Fruit fly (Drosophila melanogaster) whole organism, embryonic: Measurements from ENCODE around the gene Svil.

Experiments
- Ada2b ChIP-seq: fragments of 200-800 bp; sonication (Bioruptor generic); IDR thresholded peaks from 2 replicates; pipeline ENCODE4 v1.3.6; 2022; ENCODE audit warnings: missing biosample characterization, missing genetic modification characterization
- Aef1 ChIP-seq: fragments of 200-800 bp; sonication (Bioruptor generic); IDR thresholded peaks from 3 replicates; pipeline ENCODE4 v1.3.6; 2022; ENCODE audit warnings: missing biosample characterization, missing genetic modification characterization
- Atf-2 ChIP-seq: fragments of 200-800 bp; sonication (Bioruptor generic); optimal IDR thresholded peaks from 2 replicates; lab custom pipeline; 2016; ENCODE audit warnings: missing biosample characterization, missing genetic modification characterization
- CG12155 ChIP-seq: fragments of 200-800 bp; sonication (Bioruptor generic); optimal IDR thresholded peaks from 3 replicates; lab custom pipeline; 2016; ENCODE audit warnings: missing biosample characterization, missing genetic modification characterization
- CG12769 ChIP-seq: fragments of 200-800 bp; sonication (Bioruptor generic); optimal IDR thresholded peaks from 2 replicates; lab custom pipeline; 2019; ENCODE audit warnings: missing biosample characterization, mild to moderate bottlenecking, missing genetic modification characterization, moderate library complexity
- CG1529 ChIP-seq: fragments of 200-800 bp; sonication (Bioruptor generic); optimal IDR thresholded peaks from 3 replicates; lab custom pipeline; 2018; ENCODE audit warnings: missing biosample characterization, missing genetic modification characterization
- CG15514 ChIP-seq: fragments of 200-800 bp; sonication (Bioruptor generic); optimal IDR thresholded peaks from 3 replicates; lab custom pipeline; 2017; ENCODE audit warnings: missing biosample characterization, missing genetic modification characterization, mild to moderate bottlenecking, moderate library complexity, missing genetic modification reagents
- CG16815 ChIP-seq: fragments of 200-800 bp; sonication (Bioruptor generic); optimal IDR thresholded peaks from 3 replicates; lab custom pipeline; 2017; ENCODE audit warnings: missing biosample characterization, mild to moderate bottlenecking, missing genetic modification characterization
- CG17829 ChIP-seq: fragments of 200-800 bp; optimal IDR thresholded peaks from 2 replicates; lab custom pipeline; 2019; ENCODE audit warnings: missing biosample characterization, mild to moderate bottlenecking, missing genetic modification characterization, moderate library complexity
- CG18476 ChIP-seq: fragments of 200-800 bp; sonication (Bioruptor generic); optimal IDR thresholded peaks from 2 replicates; lab custom pipeline; 2016; ENCODE audit warnings: missing biosample characterization, mild to moderate bottlenecking, missing genetic modification characterization
- CG2129 ChIP-seq: fragments of 200-800 bp; sonication (Bioruptor generic); IDR thresholded peaks from 2 replicates; pipeline ENCODE4 v1.3.6; 2022; ENCODE audit warnings: missing biosample characterization, missing genetic modification characterization; ENCODE audit not compliant: partially characterized antibody
- CG30431 ChIP-seq: fragments of 200-800 bp; sonication (Bioruptor generic); optimal IDR thresholded peaks from 2 replicates; lab custom pipeline; 2017; ENCODE audit warnings: missing biosample characterization, missing genetic modification characterization
- CG32532 ChIP-seq: fragments of 200-800 bp; sonication (Bioruptor generic); IDR thresholded peaks from 2 replicates; pipeline ENCODE4 v1.3.6; 2022; ENCODE audit warnings: missing biosample characterization, missing genetic modification characterization
- CG3995 ChIP-seq: fragments of 200-800 bp; sonication (Bioruptor generic); optimal IDR thresholded peaks from 3 replicates; lab custom pipeline; 2016; ENCODE audit warnings: missing biosample characterization, missing genetic modification characterization
- CG4328 ChIP-seq: fragments of 200-800 bp; sonication (Bioruptor generic); optimal IDR thresholded peaks from 3 replicates; lab custom pipeline; 2017; ENCODE audit warnings: missing biosample characterization, missing genetic modification reagents, missing genetic modification characterization
- CG4730 ChIP-seq: fragments of 200-800 bp; sonication (Bioruptor generic); IDR thresholded peaks from 2 replicates; pipeline ENCODE4 v1.3.6; 2022; ENCODE audit warnings: missing biosample characterization, missing genetic modification characterization
- CG6689 ChIP-seq: fragments of 200-800 bp; sonication (Bioruptor generic); IDR thresholded peaks from 2 replicates; pipeline ENCODE4 v1.3.6; 2022; ENCODE audit warnings: missing biosample characterization, missing genetic modification characterization
- CG7556 ChIP-seq: fragments of 200-800 bp; sonication (Bioruptor generic); optimal IDR thresholded peaks from 2 replicates; lab custom pipeline; 2017; ENCODE audit warnings: missing biosample characterization, mild to moderate bottlenecking, missing genetic modification characterization
- CG7786 ChIP-seq: fragments of 200-800 bp; sonication (Bioruptor generic); optimal IDR thresholded peaks from 2 replicates; lab custom pipeline; 2016; ENCODE audit warnings: missing biosample characterization, missing genetic modification characterization
- CG7839 ChIP-seq: fragments of 200-800 bp; sonication (Bioruptor generic); optimal IDR thresholded peaks from 3 replicates; lab custom pipeline; 2018; ENCODE audit warnings: missing biosample characterization, mild to moderate bottlenecking, missing genetic modification characterization, moderate library complexity
- Dad ChIP-seq: fragments of 200-800 bp; sonication (Bioruptor generic); optimal IDR thresholded peaks from 3 replicates; lab custom pipeline; 2016; ENCODE audit warnings: missing biosample characterization, missing genetic modification characterization
- Eip74EF ChIP-seq, 2 experiments: fragments of 200-800 bp in 1 of 2; fragments of >200 bp in 1 of 2; sonication (Bioruptor generic) in 1 of 2; optimal IDR thresholded peaks; 2 replicates each; lab custom pipeline; 2017 to 2019; ENCODE audit warnings: missing biosample characterization in 2 of 2, missing genetic modification characterization in 2 of 2, mild to moderate bottlenecking in 1 of 2, moderate library complexity in 1 of 2
- GATAe ChIP-seq: fragments of 200-800 bp; sonication (Bioruptor generic); conservative IDR thresholded peaks from 2 replicates; pipeline ENCODE4 v1.3.6; 2022; ENCODE audit warnings: missing biosample characterization, missing genetic modification characterization
- HLH3B ChIP-seq: fragments of 200-800 bp; sonication (Bioruptor generic); IDR thresholded peaks from 2 replicates; pipeline ENCODE4 v1.3.6; 2022; ENCODE audit warnings: missing biosample characterization, missing genetic modification characterization
- Hr39 ChIP-seq: fragments of >200 bp; optimal IDR thresholded peaks from 2 replicates; lab custom pipeline; 2017
- Hr51 ChIP-seq, 2 experiments: fragments of 200-800 bp; sonication (Bioruptor generic); optimal IDR thresholded peaks; 2 replicates in 1 of 2; 3 replicates in 1 of 2; lab custom pipeline; 2016 to 2018; ENCODE audit warnings: missing biosample characterization in 2 of 2, missing genetic modification characterization in 2 of 2, mild to moderate bottlenecking in 1 of 2, moderate library complexity in 1 of 2
- Pdp1 ChIP-seq, 2 experiments: fragments of 200-800 bp; sonication (Bioruptor generic); optimal IDR thresholded peaks; 3 replicates each; lab custom pipeline; 2016; ENCODE audit warnings: missing biosample characterization in 2 of 2, missing genetic modification characterization in 2 of 2, mild to moderate bottlenecking in 1 of 2, moderate library complexity in 1 of 2
- ab ChIP-seq: fragments of 200-800 bp; sonication (Bioruptor generic); optimal IDR thresholded peaks from 2 replicates; lab custom pipeline; 2016; ENCODE audit warnings: missing biosample characterization, missing genetic modification characterization
- ci ChIP-seq: fragments of 200-800 bp; sonication (Bioruptor generic); IDR thresholded peaks from 3 replicates; pipeline ENCODE4 v1.3.6; 2022; ENCODE audit warnings: missing biosample characterization, missing genetic modification characterization
- crp ChIP-seq, 2 experiments: fragments of 200-800 bp; sonication (Bioruptor generic); optimal IDR thresholded peaks; 2 replicates in 1 of 2; 3 replicates in 1 of 2; lab custom pipeline; 2017; ENCODE audit warnings: missing biosample characterization in 2 of 2, missing genetic modification characterization in 2 of 2, mild to moderate bottlenecking in 1 of 2, moderate library complexity in 1 of 2
- disco-r ChIP-seq: fragments of 200-800 bp; sonication (Bioruptor generic); optimal IDR thresholded peaks from 2 replicates; lab custom pipeline; 2016; ENCODE audit warnings: missing biosample characterization, missing genetic modification characterization
- en ChIP-seq: fragments of 200-800 bp; sonication (Bioruptor generic); optimal IDR thresholded peaks from 2 replicates; lab custom pipeline; 2016; ENCODE audit warnings: missing biosample characterization, missing genetic modification characterization
- eve ChIP-seq, 2 experiments: fragments of >200 bp; optimal IDR thresholded peaks; 2 replicates each; lab custom pipeline; 2017; ENCODE audit warnings: missing biosample characterization in 2 of 2, missing genetic modification characterization in 2 of 2
- fd102C ChIP-seq: fragments of 200-800 bp; sonication (Bioruptor generic); optimal IDR thresholded peaks from 2 replicates; lab custom pipeline; 2018; ENCODE audit warnings: missing biosample characterization, mild to moderate bottlenecking, missing genetic modification characterization, moderate library complexity
- grn ChIP-seq: fragments of 200-800 bp; sonication (Bioruptor generic); optimal IDR thresholded peaks from 3 replicates; lab custom pipeline; 2017; ENCODE audit warnings: missing biosample characterization, missing genetic modification characterization
- gsb-n ChIP-seq: fragments of 200-800 bp; sonication (Bioruptor generic); optimal IDR thresholded peaks from 3 replicates; lab custom pipeline; 2018; ENCODE audit warnings: missing biosample characterization, mild to moderate bottlenecking, missing genetic modification characterization
- hb ChIP-seq: fragments of 200-800 bp; sonication (Bioruptor generic); IDR thresholded peaks from 3 replicates; pipeline ENCODE4 v1.3.6; 2022; ENCODE audit warnings: missing biosample characterization, missing genetic modification characterization; ENCODE audit not compliant: partially characterized antibody
- insv ChIP-seq, 2 experiments: fragments of 200-800 bp; sonication (Bioruptor generic); optimal IDR thresholded peaks; 3 replicates each; lab custom pipeline; 2016 to 2018; ENCODE audit warnings: missing biosample characterization in 2 of 2, missing genetic modification characterization in 2 of 2
- kni ChIP-seq: fragments of 200-800 bp; sonication (Bioruptor generic); optimal IDR thresholded peaks from 3 replicates; lab custom pipeline; 2017; ENCODE audit warnings: mild to moderate bottlenecking, missing biosample characterization, missing genetic modification reagents, missing genetic modification characterization
- maf-S ChIP-seq: fragments of 200-800 bp; sonication (Bioruptor generic); optimal IDR thresholded peaks from 2 replicates; lab custom pipeline; 2016; ENCODE audit warnings: missing biosample characterization, missing genetic modification characterization
- nmo ChIP-seq: fragments of 200-800 bp; sonication (Bioruptor generic); optimal IDR thresholded peaks from 2 replicates; lab custom pipeline; 2018; ENCODE audit warnings: missing biosample characterization, mild to moderate bottlenecking, missing genetic modification characterization, moderate library complexity
- pan ChIP-seq, 4 experiments: fragments of >200 bp in 3 of 4; fragments of 200-800 bp in 1 of 4; sonication (Bioruptor generic) in 1 of 4; optimal IDR thresholded peaks in 3 of 4; IDR thresholded peaks in 1 of 4; 2 replicates each; pipeline versions ENCODE4 v1.3.6 to Lab custom; 2017 to 2022; ENCODE audit warnings: missing biosample characterization in 2 of 4, missing genetic modification characterization in 2 of 4, mixed read lengths in 1 of 4
- pnt ChIP-seq: fragments of 200-800 bp; sonication (Bioruptor generic); optimal IDR thresholded peaks from 3 replicates; lab custom pipeline; 2016; ENCODE audit warnings: missing biosample characterization, missing genetic modification characterization
- repo ChIP-seq: fragments of 200-800 bp; sonication (Bioruptor generic); optimal IDR thresholded peaks from 2 replicates; lab custom pipeline; 2016; ENCODE audit warnings: missing biosample characterization, missing genetic modification characterization
- slp2 ChIP-seq: fragments of 200-800 bp; sonication (Bioruptor generic); optimal IDR thresholded peaks from 2 replicates; lab custom pipeline; 2016; ENCODE audit warnings: missing biosample characterization, missing genetic modification characterization
- tna ChIP-seq: fragments of 200-800 bp; sonication (Bioruptor generic); IDR thresholded peaks from 2 replicates; pipeline ENCODE4 v1.3.6; 2022; ENCODE audit warnings: missing biosample characterization, missing genetic modification characterization; ENCODE audit not compliant: partially characterized antibody
- ttk ChIP-seq: fragments of 200-800 bp; sonication (Bioruptor generic); IDR thresholded peaks from 2 replicates; pipeline ENCODE4 v2.1.2; 2022; ENCODE audit warnings: missing biosample characterization, missing genetic modification characterization
- tx ChIP-seq: fragments of 200-800 bp; sonication (Bioruptor generic); optimal IDR thresholded peaks from 2 replicates; lab custom pipeline; 2016; ENCODE audit warnings: missing biosample characterization, missing genetic modification characterization

Gene Svil

DNA sequence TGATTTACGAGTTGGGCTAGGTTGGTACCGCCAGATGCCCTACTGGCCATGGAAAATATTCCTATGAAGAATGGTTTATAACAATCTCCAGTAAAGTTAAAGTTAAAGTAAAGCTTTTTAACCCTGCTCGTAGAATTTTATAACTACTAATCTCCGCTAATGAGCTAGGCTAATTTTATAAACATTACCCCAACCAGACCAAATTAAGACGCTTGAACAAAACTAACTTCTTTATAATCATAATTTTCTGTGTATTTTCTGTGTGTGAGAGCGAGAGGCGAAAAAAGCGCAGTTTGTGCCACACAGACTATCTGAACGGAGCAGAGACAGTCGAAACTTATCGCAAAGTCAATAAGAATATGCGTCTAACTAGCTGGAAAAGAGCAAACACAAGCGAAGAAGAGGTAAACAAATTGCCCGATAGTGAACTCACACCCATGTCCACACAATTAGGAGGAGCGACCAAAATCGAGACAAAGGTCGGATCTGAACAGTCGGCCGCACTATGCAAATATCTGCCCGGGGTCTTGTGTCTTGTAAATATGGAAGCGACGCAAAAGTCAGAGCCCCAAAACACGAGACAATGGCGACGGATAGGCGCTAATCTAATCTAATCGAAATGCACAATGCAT is 159.6 kb downstream of the Svil start (continued):
- TF ChIP-seq CG15514 (peak; percentile 79), CG32532 (GFP tag; lab: Robert Waterston, UW) (peak; percentile 6; the same call in 1 of the 2 replicates), Aef1 (GFP tag; lab: Robert Waterston, UW) (peak; percentile 57), Eip74EF (GFP tag; optimal IDR thresholded peaks at IDR 0.05; lab: Kevin White, UChicago) (peak in 1 of 2 experiments; percentile 70), gsb-n (peak; percentile 68), HLH3B (peak; percentile 64; the same call in 1 of the 2 replicates), en (GFP tag; lab: Kevin White, UChicago) (peak; percentile 39), CG3995 (GFP tag; lab: Kevin White, UChicago) (peak; percentile 33), CG16815 (GFP tag; lab: Kevin White, UChicago) (no peak), CG12769 (tag; lab: Kevin White, UChicago) (peak; percentile 39), CG7786 (GFP tag; lab: Kevin White, UChicago) (no peak), CG12155 (GFP tag; lab: Kevin White, UChicago) (no peak), Pdp1 (GFP tag; optimal IDR thresholded peaks at IDR 0.05; lab: Kevin White, UChicago) (peak; percentile 10 to 58), slp2 (peak; percentile 1), Atf-2 (GFP tag; lab: Kevin White, UChicago) (no peak), pan (optimal IDR thresholded peaks at IDR 0.05; lab: Kevin White, UChicago) (no peak), pan (GFP tag; optimal IDR thresholded peaks at IDR 0.05 in 1 of 2, IDR thresholded peaks at IDR 0.05 in 1 of 2) (peak in 1 of 2 experiments; percentile 62), Hr39 (lab: Kevin White, UChicago) (no peak), pnt (GFP tag; lab: Kevin White, UChicago) (peak; percentile 33), kni (GFP tag; lab: Kevin White, UChicago) (peak; percentile 87), CG1529 (GFP tag; lab: Kevin White, UChicago) (peak; percentile 61), GATAe (no peak; the same call in 1 of the 2 replicates), tna (GFP tag; lab: Robert Waterston, UW) (no peak), CG30431 (peak; percentile 1), disco-r (GFP tag; lab: Kevin White, UChicago) (no peak), CG7839 (tag; lab: Kevin White, UChicago) (peak; percentile 47), CG4730 (GFP tag; lab: Robert Waterston, UW) (no peak), CG2129 (GFP tag; lab: Robert Waterston, UW) (no peak), nmo (no peak), maf-S (peak; percentile 28), ci (GFP tag; lab: Robert Waterston, UW) (peak; percentile 89), CG7556 (GFP tag; lab: Kevin White, UChicago) (peak; percentile 66), Hr51 (GFP tag; optimal IDR thresholded peaks at IDR 0.05; lab: Kevin White, UChicago) (peak in 1 of 2 experiments; percentile 38), repo (GFP tag; lab: Kevin White, UChicago) (peak; percentile 54), ab (no peak), hb (no peak), Dad (GFP tag; lab: Kevin White, UChicago) (peak; percentile 36), Ada2b (GFP tag; lab: Robert Waterston, UW) (peak; percentile 36; the same call in 1 of the 2 replicates), insv (GFP tag; optimal IDR thresholded peaks at IDR 0.05; lab: Kevin White, UChicago) (peak in 1 of 2 experiments; percentile 19), CG17829 (tag; lab: Kevin White, UChicago) (no peak), eve (GFP tag; optimal IDR thresholded peaks at IDR 0.05; lab: Kevin White, UChicago) (peak in 1 of 2 experiments; percentile 27), CG18476 (peak; percentile 51), CG4328 (GFP tag; lab: Kevin White, UChicago) (peak; percentile 81), fd102C (GFP tag; lab: Kevin White, UChicago) (no peak), grn (peak; percentile 41), CG6689 (no peak; the same call in 1 of the 2 replicates), tx (GFP tag; lab: Kevin White, UChicago) (no peak), crp (GFP tag; optimal IDR thresholded peaks at IDR 0.05; lab: Kevin White, UChicago) (no peak), ttk (GFP tag; lab: Robert Waterston, UW) (peak; percentile 51; the same call in 1 of the 2 replicates)
